Fruit fly (Drosophila melanogaster): ENCODE data around the gene CG2211.

Gene CG2211

DNA sequence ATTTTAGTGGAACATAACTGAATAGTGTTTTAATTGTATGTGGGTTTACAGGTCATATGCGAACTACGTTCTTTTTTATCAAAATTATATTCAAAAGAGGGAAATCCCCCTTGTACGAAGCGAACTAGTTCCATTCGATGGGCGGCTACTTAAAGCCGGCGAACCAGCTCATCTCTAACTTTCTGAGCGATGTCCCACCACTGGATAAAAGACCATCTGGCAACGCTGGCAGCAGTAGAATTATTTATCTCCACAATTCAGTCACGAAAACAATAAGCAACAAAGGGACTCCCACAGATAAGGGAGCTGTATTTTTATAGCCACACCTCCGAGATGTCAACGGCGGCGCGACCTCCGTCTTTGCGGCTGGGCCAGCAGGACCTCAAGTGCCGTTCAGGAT is 39.5 kb downstream of the CG2211 start, which contains the start of gene Rabex-5 (continued):
- TF ChIP-seq sug (tag; optimal IDR thresholded peaks at IDR 0.05) (no peak), chn (GFP tag; optimal IDR thresholded peaks at IDR 0.05) (peak; percentile 37), Mes4 (GFP tag; optimal IDR thresholded peaks at IDR 0.05) (no peak), hbn (GFP tag; IDR thresholded peaks at IDR 0.05; ENCODE audit: partially characterized antibody) (peak; percentile 78), gce (GFP tag; IDR thresholded peaks at IDR 0.05) (no peak), gfzf (GFP tag; optimal IDR thresholded peaks at IDR 0.05) (peak; percentile 23), trh (GFP tag; optimal IDR thresholded peaks at IDR 0.05) (no peak), CG8924 (tag; optimal IDR thresholded peaks at IDR 0.05) (peak; percentile 23), cato (GFP tag; optimal IDR thresholded peaks at IDR 0.05; ENCODE audit: borderline replicate concordance) (no peak), Atf3 (GFP tag; optimal IDR thresholded peaks at IDR 0.05) (no peak), CG11695 (GFP tag; IDR thresholded peaks at IDR 0.05) (no peak), Side (GFP tag; optimal IDR thresholded peaks at IDR 0.05) (no peak), CG18764 (GFP tag; optimal IDR thresholded peaks at IDR 0.05) (peak; percentile 25), eyg (GFP tag; optimal IDR thresholded peaks at IDR 0.05) (no peak), gcm2 (GFP tag; optimal IDR thresholded peaks at IDR 0.05) (no peak), CG7786 (GFP tag; optimal IDR thresholded peaks at IDR 0.05) (peak; percentile 36), vfl (GFP tag; optimal IDR thresholded peaks at IDR 0.05) (peak; percentile 7), CG4328 (GFP tag; optimal IDR thresholded peaks at IDR 0.05) (no peak), CG1024 (GFP tag; IDR thresholded peaks at IDR 0.05) (no peak), CG15514 (GFP tag; optimal IDR thresholded peaks at IDR 0.05) (peak; percentile 100), CG13624 (GFP tag; optimal IDR thresholded peaks at IDR 0.05) (peak; percentile 43), pan (optimal IDR thresholded peaks at IDR 0.05) (no peak), pan (GFP tag; optimal IDR thresholded peaks at IDR 0.05 in 1 of 2, IDR thresholded peaks at IDR 0.05 in 1 of 2) (peak in 1 of 2 experiments; percentile 37), cg (GFP tag; optimal IDR thresholded peaks at IDR 0.05) (no peak), CG7963 (GFP tag; IDR thresholded peaks at IDR 0.05; ENCODE audit: partially characterized antibody) (peak; percentile 62; the same call in 2 of the 3 replicates), CG3163 (GFP tag; optimal IDR thresholded peaks at IDR 0.05) (no peak), Mad (GFP tag; optimal IDR thresholded peaks at IDR 0.05) (no peak), ara (GFP tag; IDR thresholded peaks at IDR 0.05) (no peak), Dip2 (GFP tag; IDR thresholded peaks at IDR 0.05) (no peak), Med (GFP tag) (peak; percentile 85), CG3407 (GFP tag; optimal IDR thresholded peaks at IDR 0.05) (no peak), insv (GFP tag; optimal IDR thresholded peaks at IDR 0.05) (no peak), tx (GFP tag; optimal IDR thresholded peaks at IDR 0.05) (peak; percentile 21), ab (GFP tag; optimal IDR thresholded peaks at IDR 0.05) (no peak), nerfin-1 (tag; optimal IDR thresholded peaks at IDR 0.05) (peak; percentile 52), Gsc (GFP tag; IDR thresholded peaks at IDR 0.05) (no peak), fd96Cb (tag; optimal IDR thresholded peaks at IDR 0.05) (no peak), E2f2 (GFP tag; IDR thresholded peaks at IDR 0.05) (peak; percentile 74), CG31388 (GFP tag; optimal IDR thresholded peaks at IDR 0.05) (no peak)

DNA sequence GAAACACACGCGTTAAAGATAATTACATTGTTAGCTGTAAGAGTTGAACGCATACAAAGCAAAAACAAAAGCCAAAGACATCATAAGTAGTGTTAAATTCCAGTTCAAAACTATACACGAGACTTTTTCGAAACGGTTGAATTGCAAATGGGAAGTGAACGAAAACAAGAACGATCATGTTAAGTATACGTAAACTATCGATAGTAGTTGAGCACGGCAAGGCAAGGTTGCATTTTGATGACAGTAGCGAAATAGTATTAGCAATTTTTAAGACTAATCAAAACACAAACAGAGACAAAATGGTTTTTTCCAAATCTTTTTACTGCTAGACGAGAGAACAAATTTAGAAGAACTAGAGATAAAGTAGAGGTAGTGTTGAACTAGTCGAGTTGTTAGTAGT is 40.3 kb downstream of the CG2211 start:
- peak; percentile 66 for TF ChIP-seq CG2116 (GFP tag; optimal IDR thresholded peaks at IDR 0.05)
- no peak for TF ChIP-seq CG14441 (GFP tag; IDR thresholded peaks at IDR 0.05)
- TF ChIP-seq p53 (GFP tag; optimal IDR thresholded peaks at IDR 0.05), result peak; percentile 80

All from whole organism, embryonic.